Worm (Caenorhabditis elegans): ENCODE measurements around the gene T13C5.3.

T13C5.3 gene

DNA sequence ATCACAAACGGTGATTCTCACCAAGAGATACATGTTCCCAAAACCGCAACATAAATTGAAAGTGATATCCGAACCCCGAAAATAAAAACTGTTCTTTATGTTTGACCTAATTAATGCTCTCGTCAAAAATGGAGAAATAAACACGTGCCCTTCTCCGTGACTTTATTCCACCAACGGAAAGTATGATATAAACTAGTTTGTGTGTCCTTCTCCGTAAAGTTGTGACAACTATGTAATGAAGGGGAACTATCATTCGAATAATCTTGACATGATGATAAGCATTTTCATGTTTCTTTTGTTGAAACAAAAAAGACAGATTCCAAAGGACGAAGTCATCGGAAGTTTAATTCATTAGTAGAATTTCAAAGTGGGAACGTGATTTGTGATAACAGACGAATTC lies 23.2 kb downstream of the T13C5.3 start:
- no peak for TF ChIP-seq unc-3 (GFP tag; conservative IDR thresholded peaks at IDR 0.05)
- TF ChIP-seq unc-3 (tag; optimal IDR thresholded peaks at IDR 0.05), result no peak
- TF ChIP-seq nfya-1 (tag; optimal IDR thresholded peaks at IDR 0.05), result no peak

DNA sequence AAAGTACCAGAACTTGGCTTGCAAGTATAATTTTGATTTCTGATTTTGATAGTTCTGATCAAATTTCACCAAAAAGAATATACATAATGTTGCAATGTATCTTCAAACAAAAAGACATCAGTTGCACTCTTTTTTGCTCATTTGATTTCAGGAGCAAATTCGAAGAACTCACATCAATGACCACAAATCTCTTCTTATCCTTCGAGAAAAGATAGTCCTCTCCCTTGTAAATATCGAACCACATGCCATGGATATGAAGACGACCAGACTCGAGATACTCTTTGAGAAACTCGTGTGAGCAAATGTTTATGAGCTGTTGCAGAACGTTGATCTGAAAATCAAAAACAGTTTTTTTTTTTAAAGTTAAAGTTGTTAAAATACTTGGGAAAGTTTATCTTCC lies 24.5 kb downstream of the T13C5.3 start:
- no peak for TF ChIP-seq ceh-31 (tag; optimal IDR thresholded peaks at IDR 0.05)
- TF ChIP-seq ama-1 (optimal IDR thresholded peaks at IDR 0.05), result no peak
- no peak for TF ChIP-seq sox-2 (GFP tag; IDR thresholded peaks at IDR 0.05)
- TF ChIP-seq lin-11 (tag; optimal IDR thresholded peaks at IDR 0.05), result no peak
- no peak for TF ChIP-seq ceh-22 (tag; optimal IDR thresholded peaks at IDR 0.05)
- TF ChIP-seq odd-2 (tag; optimal IDR thresholded peaks at IDR 0.05), result no peak
- no peak for TF ChIP-seq ahr-1 (tag; optimal IDR thresholded peaks at IDR 0.05)
- no peak for TF ChIP-seq pat-9 (tag; optimal IDR thresholded peaks at IDR 0.05)
- TF ChIP-seq F13H6.1 (tag; optimal IDR thresholded peaks at IDR 0.05), result no peak
- TF ChIP-seq K02D7.2 (tag; optimal IDR thresholded peaks at IDR 0.05), result no peak
- no peak for TF ChIP-seq unc-3 (GFP tag; conservative IDR thresholded peaks at IDR 0.05)
- no peak for TF ChIP-seq unc-3 (tag; optimal IDR thresholded peaks at IDR 0.05)
- no peak for TF ChIP-seq ztf-16 (tag; optimal IDR thresholded peaks at IDR 0.05)
- TF ChIP-seq elt-2 (tag; optimal IDR thresholded peaks at IDR 0.05), result no peak
- TF ChIP-seq ceh-6 (GFP tag; optimal IDR thresholded peaks at IDR 0.05), result no peak
- TF ChIP-seq ttx-3 (tag; optimal IDR thresholded peaks at IDR 0.05), result no peak
- TF ChIP-seq npax-4 (tag; optimal IDR thresholded peaks at IDR 0.05), result no peak

DNA sequence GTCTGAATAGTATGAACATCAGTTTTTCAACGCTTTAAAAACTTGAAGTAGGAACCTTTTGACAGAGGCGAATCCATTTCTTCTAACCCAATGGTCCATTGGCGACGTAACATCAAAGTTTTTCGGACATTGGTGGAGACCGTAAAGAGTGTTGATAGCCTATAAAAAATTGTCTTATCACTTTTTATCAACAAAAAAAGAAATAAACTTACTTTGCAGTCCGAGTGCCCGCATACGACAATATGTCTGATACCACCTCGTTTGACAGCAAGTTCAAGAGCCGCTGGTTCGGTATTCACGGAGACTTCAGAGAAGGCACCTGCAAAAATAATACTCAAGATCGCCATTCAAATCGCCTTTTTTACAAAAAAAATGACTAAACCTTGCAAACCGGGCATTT lies 25.0 kb downstream of the T13C5.3 start:
- TF ChIP-seq odd-2 (tag; optimal IDR thresholded peaks at IDR 0.05) (no peak), fkh-6 (tag; optimal IDR thresholded peaks at IDR 0.05) (no peak), ceh-2 (tag; optimal IDR thresholded peaks at IDR 0.05) (no peak), che-1 (tag; optimal IDR thresholded peaks at IDR 0.05) (no peak), ceh-6 (GFP tag; optimal IDR thresholded peaks at IDR 0.05) (no peak), ceh-24 (tag; optimal IDR thresholded peaks at IDR 0.05) (no peak), dmd-4 (tag; optimal IDR thresholded peaks at IDR 0.05; ENCODE audit: borderline replicate concordance) (no peak), C08G9.2 (tag; optimal IDR thresholded peaks at IDR 0.05) (no peak), ceh-18 (tag; optimal IDR thresholded peaks at IDR 0.05) (no peak), ahr-1 (tag; optimal IDR thresholded peaks at IDR 0.05) (no peak), sdc-2 (tag; optimal IDR thresholded peaks at IDR 0.05) (no peak), ceh-19 (GFP tag; optimal IDR thresholded peaks at IDR 0.05) (no peak), elt-4 (tag; optimal IDR thresholded peaks at IDR 0.05) (no peak), pha-4 (tag; optimal IDR thresholded peaks at IDR 0.05) (no peak), rnt-1 (tag; optimal IDR thresholded peaks at IDR 0.05) (no peak), madf-2 (tag; optimal IDR thresholded peaks at IDR 0.05) (no peak), ets-4 (tag; optimal IDR thresholded peaks at IDR 0.05) (no peak), ttx-3 (tag; optimal IDR thresholded peaks at IDR 0.05) (no peak)

DNA sequence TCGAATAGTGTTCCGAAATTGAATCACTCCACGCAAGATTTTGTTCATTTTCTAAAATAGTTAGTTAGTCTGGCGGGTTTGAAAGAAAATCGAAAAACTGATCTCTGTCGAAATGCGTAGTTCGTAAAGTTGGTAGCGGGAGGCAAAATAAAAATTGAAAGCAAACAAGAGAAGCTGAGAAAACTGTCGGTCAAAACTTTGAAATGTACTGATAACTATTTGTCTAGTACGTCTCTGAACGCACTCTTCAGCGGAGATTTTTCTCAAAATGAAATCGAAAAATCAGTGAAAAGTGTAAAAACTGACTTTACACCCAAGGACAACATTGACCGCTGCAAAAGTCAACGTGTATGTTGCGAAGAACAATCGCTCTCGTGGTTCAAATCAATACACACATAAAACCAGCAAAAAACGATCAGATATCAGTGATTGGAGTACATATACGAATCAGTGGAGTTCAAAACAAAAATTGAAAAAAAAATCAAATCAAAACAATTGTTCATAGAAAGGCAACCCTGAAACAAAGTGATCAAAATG lies 26.4 kb downstream of the T13C5.3 start, which contains the start of gene bca-1:
Gene bca-1, minus strand, starts transcription at position 51 of the 537 bp plus-strand sequence.
- TF ChIP-seq unc-3 (GFP tag; conservative IDR thresholded peaks at IDR 0.05) (no peak), unc-3 (tag; optimal IDR thresholded peaks at IDR 0.05) (no peak), ceh-31 (tag; optimal IDR thresholded peaks at IDR 0.05) (no peak), ztf-16 (tag; optimal IDR thresholded peaks at IDR 0.05) (no peak), elt-2 (tag; optimal IDR thresholded peaks at IDR 0.05) (no peak), madf-2 (tag; optimal IDR thresholded peaks at IDR 0.05) (no peak), ceh-48 (tag; optimal IDR thresholded peaks at IDR 0.05) (no peak), K09A11.1 (tag; optimal IDR thresholded peaks at IDR 0.05; ENCODE audit: insufficient read depth) (no peak), tbx-7 (tag; optimal IDR thresholded peaks at IDR 0.05) (no peak), sdc-2 (tag; optimal IDR thresholded peaks at IDR 0.05) (no peak), ceh-18 (tag; optimal IDR thresholded peaks at IDR 0.05) (no peak), lin-11 (tag; optimal IDR thresholded peaks at IDR 0.05) (no peak), fkh-6 (tag; optimal IDR thresholded peaks at IDR 0.05) (no peak), fkh-10 (GFP tag; optimal IDR thresholded peaks at IDR 0.05) (no peak), fax-1 (tag; optimal IDR thresholded peaks at IDR 0.05) (no peak), hlh-30 (tag; optimal IDR thresholded peaks at IDR 0.05; ENCODE audit: insufficient read depth) (no peak)

Measured in whole organism, late embryonic.